Worm (Caenorhabditis elegans) whole organism, L1 larva: ENCODE results near the gene nac-1.

Experiments
- ceh-82 ChIP-seq, 3 experiments: fragments of 150-350 bp in 1 of 3; sonication (generic microtip) in 2 of 3; optimal IDR thresholded peaks; 2 replicates each; lab custom pipeline; 2014 to 2017; ENCODE audit warnings: missing biosample characterization in 3 of 3, missing genetic modification characterization in 3 of 3
- dpl-1 ChIP-seq, 3 experiments: fragments of 150-350 bp in 2 of 3; sonication (generic microtip) in 1 of 3; optimal IDR thresholded peaks; 2 replicates each; lab custom pipeline; 2014 to 2017; ENCODE audit warnings: missing biosample characterization in 3 of 3, missing genetic modification characterization in 3 of 3, missing genetic modification reagents in 3 of 3
- efl-1 ChIP-seq, 4 experiments: fragments of 150-350 bp; optimal IDR thresholded peaks in 3 of 4; peaks in 1 of 4; 1 replicate in 1 of 4; 2 replicates in 3 of 4; lab custom pipeline; 2014; ENCODE audit warnings: missing biosample characterization in 2 of 4, missing genetic modification characterization in 2 of 4, missing genetic modification reagents in 2 of 4
- elt-2 ChIP-seq: sonication (generic microtip); optimal IDR thresholded peaks from 2 replicates; lab custom pipeline; 2016; ENCODE audit warnings: missing genetic modification characterization, mild to moderate bottlenecking, inconsistent platforms, missing compliant biosample characterization, missing genetic modification reagents
- fkh-10 ChIP-seq: sonication (generic microtip); optimal IDR thresholded peaks from 2 replicates; lab custom pipeline; 2017; ENCODE audit warnings: missing biosample characterization, missing genetic modification reagents, missing genetic modification characterization
- nhr-11 ChIP-seq: fragments of 150-350 bp; optimal IDR thresholded peaks from 2 replicates; lab custom pipeline; 2014; ENCODE audit warnings: missing biosample characterization, missing genetic modification characterization
- nhr-28 ChIP-seq: fragments of 150-350 bp; optimal IDR thresholded peaks from 2 replicates; lab custom pipeline; 2014; ENCODE audit warnings: missing biosample characterization, missing genetic modification characterization
- nhr-76 ChIP-seq: sonication (generic microtip); optimal IDR thresholded peaks from 2 replicates; lab custom pipeline; 2017; ENCODE audit warnings: missing biosample characterization, missing genetic modification characterization
- nhr-90 ChIP-seq: sonication (generic microtip); optimal IDR thresholded peaks from 2 replicates; lab custom pipeline; 2016; ENCODE audit warnings: mild to moderate bottlenecking, missing genetic modification characterization, missing compliant biosample characterization; ENCODE audit not compliant: poor library complexity
- pqm-1 ChIP-seq: sonication (generic microtip); optimal IDR thresholded peaks from 3 replicates; lab custom pipeline; 2017; ENCODE audit warnings: missing biosample characterization, missing genetic modification characterization
- sup-37 ChIP-seq: fragments of 200-800 bp; sonication (Bioruptor generic); optimal IDR thresholded peaks from 2 replicates; lab custom pipeline; 2018; ENCODE audit warnings: mild to moderate bottlenecking, missing genetic modification characterization, missing compliant biosample characterization
- unc-62 ChIP-seq: fragments of 150-350 bp; optimal IDR thresholded peaks from 2 replicates; lab custom pipeline; 2014; ENCODE audit warnings: missing biosample characterization, missing genetic modification reagents, missing genetic modification characterization

DNA sequence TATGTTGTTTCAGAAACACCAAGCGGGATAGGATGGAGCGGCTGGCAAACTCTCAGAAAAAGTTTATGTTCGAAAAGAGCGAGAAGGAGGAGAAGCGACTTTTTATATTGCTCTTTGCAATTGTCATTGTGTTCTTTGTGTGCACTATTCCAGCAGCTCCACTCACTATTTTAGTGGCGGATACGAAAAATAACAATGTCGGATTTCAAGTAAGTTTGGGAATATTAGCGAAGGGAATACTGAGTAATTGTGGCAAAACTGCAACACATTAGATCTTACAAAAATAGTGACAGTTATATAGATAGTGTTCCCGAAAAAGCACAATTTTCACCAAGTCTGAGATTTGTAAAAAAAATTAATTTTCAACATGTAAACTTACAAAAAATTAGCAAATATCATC lies 27.8 kb downstream of the nac-1 start:
- TF ChIP-seq nhr-11 (tag; lab: Kevin White, UChicago): no peak
- no peak for TF ChIP-seq fkh-10
- no peak for TF ChIP-seq dpl-1 (GFP tag; optimal IDR thresholded peaks at IDR 0.05; lab: Kevin White, UChicago)
- TF ChIP-seq pqm-1 (tag; lab: Kevin White, UChicago): no peak
- no peak for TF ChIP-seq unc-62 (GFP tag; lab: Kevin White, UChicago)
- TF ChIP-seq nhr-28 (tag; lab: Kevin White, UChicago): no peak
- no peak for TF ChIP-seq elt-2 (tag; lab: Kevin White, UChicago)
- no peak for TF ChIP-seq efl-1 (optimal IDR thresholded peaks at IDR 0.05; lab: Kevin White, UChicago)
- TF ChIP-seq efl-1 (GFP tag; optimal IDR thresholded peaks at IDR 0.05 in 1 of 2; lab: Kevin White, UChicago): no peak
- TF ChIP-seq ceh-82 (tag; optimal IDR thresholded peaks at IDR 0.05; lab: Kevin White, UChicago): no peak
- TF ChIP-seq sup-37 (GFP tag; lab: Kevin White, UChicago): no peak
- TF ChIP-seq nhr-90 (tag; lab: Kevin White, UChicago): no peak
- no peak for TF ChIP-seq nhr-76 (tag; lab: Kevin White, UChicago)
